Fruit fly (Drosophila melanogaster) whole organism, embryonic: ENCODE data around the gene bb8.
A peak's percentile ranks its signal among the peaks of the same experiment; 100 is the strongest.

Experiments
- ATbp ChIP-seq: fragments of 200-800 bp; sonication (Bioruptor generic); optimal IDR thresholded peaks from 2 replicates; lab custom pipeline; 2017; ENCODE audit warnings: missing biosample characterization, mild to moderate bottlenecking, missing genetic modification characterization, missing genetic modification reagents
- BEAF-32 ChIP-seq: fragments of 200-800 bp; sonication (Bioruptor generic); optimal IDR thresholded peaks from 3 replicates; lab custom pipeline; 2017; ENCODE audit warnings: missing biosample characterization, missing genetic modification characterization, mild to moderate bottlenecking, moderate library complexity, missing genetic modification reagents
- CG10267 ChIP-seq: fragments of 200-800 bp; sonication (Bioruptor generic); optimal IDR thresholded peaks from 2 replicates; lab custom pipeline; 2018; ENCODE audit warnings: missing biosample characterization, mild to moderate bottlenecking, missing genetic modification characterization, moderate library complexity
- CG12236 ChIP-seq: fragments of 200-800 bp; sonication (Bioruptor generic); optimal IDR thresholded peaks from 2 replicates; lab custom pipeline; 2016; ENCODE audit warnings: missing biosample characterization, missing genetic modification characterization
- CG1233 ChIP-seq: fragments of 200-800 bp; sonication (Bioruptor generic); optimal IDR thresholded peaks from 4 replicates; lab custom pipeline; 2018; ENCODE audit warnings: missing biosample characterization, mild to moderate bottlenecking, missing genetic modification characterization
- CG17385 ChIP-seq: fragments of 200-800 bp; sonication (Bioruptor generic); optimal IDR thresholded peaks from 3 replicates; lab custom pipeline; 2018; ENCODE audit warnings: missing biosample characterization, mild to moderate bottlenecking, missing genetic modification characterization
- CG17568 ChIP-seq: fragments of 200-800 bp; sonication (Bioruptor generic); optimal IDR thresholded peaks from 2 replicates; lab custom pipeline; 2018; ENCODE audit warnings: missing biosample characterization, mild to moderate bottlenecking, missing genetic modification characterization, moderate library complexity
- CG18619 ChIP-seq: fragments of 200-800 bp; sonication (Bioruptor generic); optimal IDR thresholded peaks from 3 replicates; lab custom pipeline; 2017; ENCODE audit warnings: missing biosample characterization, mild to moderate bottlenecking, missing genetic modification characterization
- CG2129 ChIP-seq: fragments of 200-800 bp; sonication (Bioruptor generic); IDR thresholded peaks from 2 replicates; pipeline ENCODE4 v1.3.6; 2022; ENCODE audit warnings: missing biosample characterization, missing genetic modification characterization; ENCODE audit not compliant: partially characterized antibody
- CG2875 ChIP-seq: fragments of 200-800 bp; sonication (Bioruptor generic); optimal IDR thresholded peaks from 2 replicates; lab custom pipeline; 2017; ENCODE audit warnings: missing biosample characterization, mild to moderate bottlenecking, missing genetic modification characterization, missing genetic modification reagents
- CG30020 ChIP-seq: fragments of 200-800 bp; optimal IDR thresholded peaks from 2 replicates; lab custom pipeline; 2019; ENCODE audit warnings: missing biosample characterization, mild to moderate bottlenecking, missing genetic modification characterization, moderate library complexity
- CG30431 ChIP-seq: fragments of 200-800 bp; sonication (Bioruptor generic); optimal IDR thresholded peaks from 2 replicates; lab custom pipeline; 2017; ENCODE audit warnings: missing biosample characterization, missing genetic modification characterization
- CG31224 ChIP-seq: fragments of 200-800 bp; sonication (Bioruptor generic); IDR thresholded peaks from 2 replicates; pipeline ENCODE4 v1.3.6; 2022; ENCODE audit warnings: missing biosample characterization, missing genetic modification characterization
- CG3407 ChIP-seq: fragments of 200-800 bp; sonication (Bioruptor generic); optimal IDR thresholded peaks from 2 replicates; lab custom pipeline; 2018; ENCODE audit warnings: missing biosample characterization, mild to moderate bottlenecking, missing genetic modification characterization
- CG34422 ChIP-seq: fragments of 200-800 bp; sonication (Bioruptor generic); IDR thresholded peaks from 3 replicates; pipeline ENCODE4 v1.3.6; 2022; ENCODE audit warnings: missing biosample characterization, missing genetic modification characterization
- CG42726 ChIP-seq: fragments of 200-800 bp; sonication (Bioruptor generic); IDR thresholded peaks from 2 replicates; pipeline ENCODE4 v1.3.6; 2022; ENCODE audit warnings: missing biosample characterization, missing genetic modification characterization; ENCODE audit not compliant: partially characterized antibody
- CG6689 ChIP-seq: fragments of 200-800 bp; sonication (Bioruptor generic); IDR thresholded peaks from 2 replicates; pipeline ENCODE4 v1.3.6; 2022; ENCODE audit warnings: missing biosample characterization, missing genetic modification characterization
- CG9437 ChIP-seq: fragments of 200-800 bp; sonication (Bioruptor generic); optimal IDR thresholded peaks from 2 replicates; lab custom pipeline; 2018; ENCODE audit warnings: missing biosample characterization, mild to moderate bottlenecking, missing genetic modification characterization
- D19A ChIP-seq: fragments of 200-800 bp; optimal IDR thresholded peaks from 3 replicates; lab custom pipeline; 2019; ENCODE audit warnings: missing biosample characterization, mild to moderate bottlenecking, missing genetic modification characterization, moderate library complexity
- Ets65A ChIP-seq: fragments of 200-800 bp; sonication (Bioruptor generic); peaks from one replicate; lab custom pipeline; 2016; ENCODE audit warnings: missing biosample characterization, missing genetic modification characterization
- Fer3 ChIP-seq: fragments of 200-800 bp; sonication (Bioruptor generic); optimal IDR thresholded peaks from 2 replicates; lab custom pipeline; 2018; ENCODE audit warnings: missing biosample characterization, mild to moderate bottlenecking, missing genetic modification characterization, moderate library complexity
- Hand ChIP-seq: fragments of 200-800 bp; sonication (Bioruptor generic); optimal IDR thresholded peaks from 2 replicates; lab custom pipeline; 2017; ENCODE audit warnings: mild to moderate bottlenecking, missing biosample characterization, missing genetic modification reagents, missing genetic modification characterization
- Hmr ChIP-seq: fragments of 200-800 bp; sonication (Bioruptor generic); optimal IDR thresholded peaks from 3 replicates; lab custom pipeline; 2017; ENCODE audit warnings: mild to moderate bottlenecking, missing biosample characterization, missing genetic modification reagents, missing genetic modification characterization
- Kr ChIP-seq: fragments of 200-800 bp; sonication (Bioruptor generic); optimal IDR thresholded peaks from 2 replicates; lab custom pipeline; 2017; ENCODE audit warnings: missing biosample characterization, mild to moderate bottlenecking, missing genetic modification characterization
- Oaz ChIP-seq: fragments of 200-800 bp; sonication (Bioruptor generic); IDR thresholded peaks from 2 replicates; pipeline ENCODE4 v1.3.6; 2022; ENCODE audit warnings: missing biosample characterization, missing genetic modification characterization
- Rx ChIP-seq: fragments of 200-800 bp; sonication (Bioruptor generic); IDR thresholded peaks from 2 replicates; pipeline ENCODE4 v1.3.6; 2022; ENCODE audit warnings: missing biosample characterization, missing genetic modification characterization
- Six4 ChIP-seq: fragments of 200-800 bp; sonication (Bioruptor generic); optimal IDR thresholded peaks from 2 replicates; lab custom pipeline; 2016; ENCODE audit warnings: missing biosample characterization, missing genetic modification characterization
- Sry-β ChIP-seq: fragments of 200-800 bp; sonication (Bioruptor generic); optimal IDR thresholded peaks from 2 replicates; lab custom pipeline; 2018; ENCODE audit warnings: missing biosample characterization, mild to moderate bottlenecking, missing genetic modification characterization, moderate library complexity
- al ChIP-seq: fragments of 200-800 bp; sonication (Bioruptor generic); IDR thresholded peaks from 2 replicates; pipeline ENCODE4 v1.3.6; 2022; ENCODE audit warnings: missing biosample characterization, missing genetic modification characterization
- bab2 ChIP-seq: fragments of 200-800 bp; sonication (Bioruptor generic); optimal IDR thresholded peaks from 2 replicates; lab custom pipeline; 2016; ENCODE audit warnings: missing biosample characterization, missing genetic modification characterization
- br ChIP-seq: fragments of >200 bp; optimal IDR thresholded peaks from 2 replicates; lab custom pipeline; 2017
- dysf ChIP-seq: fragments of 200-800 bp; sonication (Bioruptor generic); IDR thresholded peaks from 3 replicates; pipeline ENCODE4 v1.3.6; 2022; ENCODE audit warnings: missing biosample characterization, missing genetic modification characterization
- gem ChIP-seq: fragments of 200-800 bp; sonication (Bioruptor generic); optimal IDR thresholded peaks from 2 replicates; lab custom pipeline; 2019; ENCODE audit warnings: missing biosample characterization, mild to moderate bottlenecking, missing genetic modification characterization, moderate library complexity
- gro ChIP-seq: fragments of 200-800 bp; sonication (Bioruptor generic); optimal IDR thresholded peaks from 2 replicates; lab custom pipeline; 2016; ENCODE audit warnings: missing biosample characterization, missing genetic modification characterization
- gsb-n ChIP-seq: fragments of 200-800 bp; sonication (Bioruptor generic); optimal IDR thresholded peaks from 3 replicates; lab custom pipeline; 2018; ENCODE audit warnings: missing biosample characterization, mild to moderate bottlenecking, missing genetic modification characterization
- gt ChIP-seq: fragments of 200-800 bp; sonication (Bioruptor generic); IDR thresholded peaks from 2 replicates; pipeline ENCODE4 v1.3.6; 2022; ENCODE audit warnings: missing biosample characterization, missing genetic modification characterization
- hbn ChIP-seq: fragments of 200-800 bp; sonication (Bioruptor generic); IDR thresholded peaks from 2 replicates; pipeline ENCODE4 v1.3.6; 2022; ENCODE audit warnings: missing biosample characterization, missing genetic modification characterization; ENCODE audit not compliant: partially characterized antibody
- klu ChIP-seq: fragments of 200-800 bp; sonication (Bioruptor generic); IDR thresholded peaks from 2 replicates; pipeline ENCODE4 v1.3.6; 2022; ENCODE audit warnings: missing biosample characterization, missing genetic modification characterization
- maf-S ChIP-seq: fragments of 200-800 bp; sonication (Bioruptor generic); optimal IDR thresholded peaks from 2 replicates; lab custom pipeline; 2016; ENCODE audit warnings: missing biosample characterization, missing genetic modification characterization
- odd ChIP-seq: fragments of 200-800 bp; sonication (Bioruptor generic); optimal IDR thresholded peaks from 2 replicates; lab custom pipeline; 2017; ENCODE audit warnings: missing biosample characterization, mild to moderate bottlenecking, missing genetic modification characterization
- psq ChIP-seq: fragments of 200-800 bp; sonication (Bioruptor generic); optimal IDR thresholded peaks from 2 replicates; lab custom pipeline; 2017; ENCODE audit warnings: missing biosample characterization, missing genetic modification characterization
- sc ChIP-seq, 3 experiments: fragments of >200 bp in 2 of 3; fragments of 200-800 bp in 1 of 3; sonication (Bioruptor generic) in 1 of 3; optimal IDR thresholded peaks; 2 replicates in 2 of 3; 3 replicates in 1 of 3; lab custom pipeline; 2017; ENCODE audit warnings: mild to moderate bottlenecking in 1 of 3, missing biosample characterization in 1 of 3, missing genetic modification characterization in 1 of 3, missing genetic modification reagents in 1 of 3
- slp2 ChIP-seq: fragments of 200-800 bp; sonication (Bioruptor generic); optimal IDR thresholded peaks from 2 replicates; lab custom pipeline; 2016; ENCODE audit warnings: missing biosample characterization, missing genetic modification characterization
- tio ChIP-seq: fragments of 200-800 bp; sonication (Bioruptor generic); optimal IDR thresholded peaks from 2 replicates; lab custom pipeline; 2017; ENCODE audit warnings: missing biosample characterization, missing genetic modification characterization, inconsistent platforms
- tx ChIP-seq: fragments of 200-800 bp; sonication (Bioruptor generic); optimal IDR thresholded peaks from 2 replicates; lab custom pipeline; 2016; ENCODE audit warnings: missing biosample characterization, missing genetic modification characterization
- vvl ChIP-seq: fragments of 200-800 bp; sonication (Bioruptor generic); IDR thresholded peaks from 2 replicates; pipeline ENCODE4 v1.3.6; 2022; ENCODE audit warnings: missing biosample characterization, missing genetic modification characterization
- wdn ChIP-seq: fragments of 200-800 bp; sonication (Bioruptor generic); IDR thresholded peaks from 2 replicates; pipeline ENCODE4 v1.3.6; 2022; ENCODE audit warnings: missing biosample characterization, missing genetic modification characterization
- zen ChIP-seq: fragments of 200-800 bp; sonication (Bioruptor generic); optimal IDR thresholded peaks from 3 replicates; lab custom pipeline; 2018; ENCODE audit warnings: missing biosample characterization, mild to moderate bottlenecking, missing genetic modification characterization, moderate library complexity

The bb8 gene

DNA sequence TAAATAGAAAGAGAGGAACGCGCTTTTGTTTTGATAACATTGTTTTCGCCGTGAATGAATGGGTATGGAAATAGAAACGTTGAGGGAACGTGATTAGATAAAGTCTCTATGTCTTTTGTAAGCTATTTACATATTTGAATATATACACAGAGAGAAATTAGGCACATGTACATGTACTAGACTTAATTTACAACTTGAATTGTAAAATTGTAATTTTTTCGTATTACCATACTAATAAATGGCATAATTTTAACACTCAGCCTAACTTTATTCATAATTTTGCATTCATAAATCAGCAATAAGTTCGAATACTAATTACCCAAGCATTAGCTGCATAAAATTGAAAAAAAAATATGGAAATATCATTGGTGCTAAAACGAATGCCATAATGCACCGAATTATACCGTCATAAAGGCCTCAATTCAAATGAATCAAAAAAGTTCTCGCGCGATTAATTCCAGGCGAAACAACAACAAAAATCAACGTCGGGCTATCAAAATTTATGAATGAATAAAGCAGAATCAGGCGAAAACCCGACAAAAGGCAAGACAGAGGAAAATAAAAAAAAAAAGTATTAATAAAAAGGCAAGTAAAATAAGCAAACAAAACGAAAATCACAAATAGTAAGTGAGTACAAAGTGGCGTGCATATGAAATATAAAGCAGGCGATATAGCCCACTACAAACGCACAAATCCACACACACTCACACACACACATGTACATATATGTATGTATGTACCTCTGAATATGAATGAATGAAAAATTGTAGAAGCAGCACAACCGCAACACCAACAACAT is 42.7 kb upstream of the bb8 start (continued):
- TF ChIP-seq maf-S (no peak), klu (no peak), Rx (GFP tag; lab: Robert Waterston, UW) (no peak), CG42726 (GFP tag; lab: Robert Waterston, UW) (no peak), CG2875 (peak; percentile 72), odd (peak; percentile 27), CG34422 (GFP tag; lab: Robert Waterston, UW) (0 out of 3 replicates have a peak, but pooled peaks have one; percentile 28), Six4 (peak; percentile 32), gro (GFP tag; lab: Kevin White, UChicago) (peak; percentile 1), CG6689 (GFP tag; lab: Robert Waterston, UW) (peak; percentile 56), CG18619 (peak; percentile 58), Ets65A (GFP tag; lab: Kevin White, UChicago) (peak; percentile 36), dysf (peak; percentile 56; the same call in 2 of the 3 replicates), vvl (peak; percentile 71), CG17385 (peak; percentile 49), Fer3 (tag; lab: Kevin White, UChicago) (peak; percentile 62), D19A (tag; lab: Kevin White, UChicago) (peak; percentile 59), psq (GFP tag; lab: Kevin White, UChicago) (no peak), CG2129 (GFP tag; lab: Robert Waterston, UW) (no peak), hbn (GFP tag; lab: Robert Waterston, UW) (no peak), Kr (GFP tag; lab: Kevin White, UChicago) (no peak), tx (GFP tag; lab: Kevin White, UChicago) (peak; percentile 41), CG12236 (GFP tag; lab: Kevin White, UChicago) (peak; percentile 32), gsb-n (tag; lab: Kevin White, UChicago) (peak; percentile 32), zen (tag; lab: Kevin White, UChicago) (peak; percentile 49), slp2 (GFP tag; lab: Kevin White, UChicago) (peak; percentile 24), CG10267 (peak; percentile 46), gem (tag; lab: Kevin White, UChicago) (peak; percentile 78), CG30020 (no peak), CG1233 (GFP tag; lab: Kevin White, UChicago) (peak; percentile 39), Sry-β (GFP tag; lab: Kevin White, UChicago) (no peak), wdn (GFP tag; lab: Robert Waterston, UW) (no peak), CG9437 (peak; percentile 39), br (lab: Kevin White, UChicago) (no peak), BEAF-32 (GFP tag; lab: Kevin White, UChicago) (no peak), tio (GFP tag; lab: Kevin White, UChicago) (peak; percentile 51), sc (optimal IDR thresholded peaks at IDR 0.05; lab: Kevin White, UChicago) (no peak), sc (GFP tag; optimal IDR thresholded peaks at IDR 0.05; lab: Kevin White, UChicago) (peak; percentile 39), bab2 (GFP tag; lab: Kevin White, UChicago) (peak; percentile 32), ATbp (GFP tag; lab: Kevin White, UChicago) (peak; percentile 48), CG17568 (GFP tag; lab: Kevin White, UChicago) (no peak), CG3407 (GFP tag; lab: Kevin White, UChicago) (peak; percentile 40), Oaz (no peak), gt (0 out of 2 replicates have a peak, but pooled peaks have one; percentile 11), CG31224 (GFP tag; lab: Robert Waterston, UW) (peak; percentile 43; the same call in 1 of the 2 replicates), Hmr (GFP tag; lab: Kevin White, UChicago) (peak; percentile 55), CG30431 (GFP tag; lab: Kevin White, UChicago) (no peak), Hand (GFP tag; lab: Kevin White, UChicago) (peak; percentile 26), al (peak; percentile 11; the same call in 1 of the 2 replicates)
